Worm (Caenorhabditis elegans) whole organism, midembryonic: ENCODE results near the gene ipp-5.

Source experiments
- T22C8.4 ChIP-seq: fragments of 200-800 bp; sonication (Bioruptor generic); IDR thresholded peaks from 2 replicates; pipeline ENCODE4 v1.3.6; 2022; ENCODE audit warnings: missing genetic modification characterization, missing compliant biosample characterization
- cog-1 ChIP-seq: sonication (generic microtip); optimal IDR thresholded peaks from 2 replicates; lab custom pipeline; 2016; ENCODE audit warnings: missing genetic modification characterization, missing compliant biosample characterization
- flt-1 ChIP-seq: fragments of 200-800 bp; sonication (Bioruptor generic); IDR thresholded peaks from 2 replicates; pipeline ENCODE4 v1.3.6; 2022; ENCODE audit warnings: missing genetic modification characterization, missing compliant biosample characterization
- klf-2 ChIP-seq: fragments of 200-800 bp; sonication (Bioruptor generic); conservative IDR thresholded peaks from 2 replicates; pipeline ENCODE4 v1.3.6; 2022; ENCODE audit warnings: missing genetic modification reagents, missing genetic modification characterization, missing compliant biosample characterization
- med-1 ChIP-seq: sonication (generic microtip); optimal IDR thresholded peaks from 2 replicates; lab custom pipeline; 2017; ENCODE audit warnings: missing genetic modification characterization, mild to moderate bottlenecking, missing compliant biosample characterization, antibody characterized with exemption, missing genetic modification reagents; ENCODE audit not compliant: insufficient read depth
- ref-1 ChIP-seq: fragments of 200-800 bp; sonication (Bioruptor generic); conservative IDR thresholded peaks from 2 replicates; pipeline ENCODE4 v1.3.6; 2022; ENCODE audit warnings: missing genetic modification reagents, missing genetic modification characterization, missing compliant biosample characterization
- tab-1 ChIP-seq: fragments of 200-800 bp; sonication (Bioruptor generic); IDR thresholded peaks from 2 replicates; pipeline ENCODE4 v1.3.6; 2022; ENCODE audit warnings: missing genetic modification characterization, missing compliant biosample characterization
- ztf-23 ChIP-seq: fragments of 200-800 bp; sonication (Bioruptor generic); IDR thresholded peaks from 2 replicates; pipeline ENCODE4 v1.3.6; 2022; ENCODE audit warnings: missing genetic modification reagents, missing genetic modification characterization, missing compliant biosample characterization
- ztf-29 ChIP-seq: fragments of 200-800 bp; sonication (Bioruptor generic); IDR thresholded peaks from 2 replicates; pipeline ENCODE4 v1.3.6; 2022; ENCODE audit warnings: missing genetic modification reagents, missing genetic modification characterization, missing compliant biosample characterization

ipp-5 gene

DNA sequence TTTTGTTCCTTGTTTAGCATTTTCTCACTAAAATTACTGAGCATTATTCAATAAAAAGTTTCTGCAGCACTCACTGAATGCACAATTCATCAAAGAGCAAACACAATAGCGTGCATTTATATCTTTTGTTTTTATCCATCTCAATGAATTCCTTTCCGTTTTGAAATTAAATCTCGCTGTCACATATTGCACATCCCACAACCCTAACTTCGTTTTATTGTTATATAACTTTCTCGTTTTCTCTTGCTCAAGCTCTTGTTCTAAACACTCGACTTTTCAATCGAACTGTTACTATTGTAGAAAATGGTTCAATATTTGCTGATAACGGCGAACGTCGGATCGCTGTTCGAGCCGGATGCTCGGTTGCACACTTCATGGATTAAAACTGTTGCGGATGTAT, at the start of gene ipp-5:
TSS of gene ipp-5 (plus strand) at position 301 of the 400 bp plus-strand sequence.
- TF ChIP-seq klf-2 (GFP tag; lab: Robert Waterston, UW) (no peak), cog-1 (no peak)

DNA sequence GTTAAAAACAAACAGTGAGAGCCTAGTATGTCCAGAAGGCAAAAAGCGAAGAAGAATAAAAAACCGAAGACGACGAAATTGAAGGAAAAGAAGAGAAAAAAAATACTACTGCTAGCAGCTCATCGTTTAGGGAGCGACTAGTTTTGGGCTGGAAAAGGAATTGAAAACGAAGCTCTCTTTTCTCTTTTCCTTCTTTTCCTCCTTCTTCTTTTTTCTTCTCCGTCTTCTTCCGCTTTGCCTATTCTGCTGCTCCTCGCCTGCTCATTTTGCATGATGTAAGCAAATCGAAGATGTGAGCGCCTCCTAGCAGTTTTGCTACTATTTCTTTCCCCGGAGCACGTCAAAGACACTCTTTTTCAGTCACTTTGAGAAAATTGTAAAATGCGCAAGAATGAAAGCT, 49.6 kb upstream of the ipp-5 start:
- TF ChIP-seq ztf-23 (GFP tag; lab: Robert Waterston, UW) (no peak), ref-1 (no peak), ztf-29 (GFP tag; lab: Robert Waterston, UW) (no peak), flt-1 (GFP tag; lab: Robert Waterston, UW) (no peak), med-1 (GFP tag; lab: Kevin White, UChicago) (no peak)

DNA sequence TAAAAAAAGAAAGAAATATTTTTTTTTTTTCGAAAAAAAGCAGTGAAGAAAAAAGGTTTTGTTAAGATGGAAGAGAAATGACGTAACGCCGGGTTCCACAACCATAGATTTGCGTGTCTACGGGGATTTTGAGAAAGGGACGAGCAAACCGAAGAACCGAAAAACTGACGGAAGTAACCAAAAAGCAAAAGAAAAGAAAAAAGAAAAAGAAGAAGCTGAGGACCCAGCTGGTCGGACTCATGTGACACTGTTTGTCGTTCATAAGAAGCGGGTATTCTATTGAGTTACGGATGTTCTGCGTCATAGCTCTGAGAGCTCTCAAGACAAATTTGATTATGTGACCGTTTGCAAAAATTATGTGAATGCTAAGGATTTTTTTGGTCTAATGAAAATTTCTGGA, 48.5 kb upstream of the ipp-5 start:
- TF ChIP-seq tab-1, result no peak
- TF ChIP-seq ztf-23 (GFP tag; lab: Robert Waterston, UW), result no peak
- TF ChIP-seq flt-1 (GFP tag; lab: Robert Waterston, UW), result no peak
- TF ChIP-seq ref-1, result no peak
- TF ChIP-seq T22C8.4 (GFP tag; lab: Robert Waterston, UW), result no peak
- TF ChIP-seq klf-2 (GFP tag; lab: Robert Waterston, UW), result no peak
- no peak for TF ChIP-seq med-1 (GFP tag; lab: Kevin White, UChicago)
- no peak for TF ChIP-seq cog-1
- no peak for TF ChIP-seq ztf-29 (GFP tag; lab: Robert Waterston, UW)

DNA sequence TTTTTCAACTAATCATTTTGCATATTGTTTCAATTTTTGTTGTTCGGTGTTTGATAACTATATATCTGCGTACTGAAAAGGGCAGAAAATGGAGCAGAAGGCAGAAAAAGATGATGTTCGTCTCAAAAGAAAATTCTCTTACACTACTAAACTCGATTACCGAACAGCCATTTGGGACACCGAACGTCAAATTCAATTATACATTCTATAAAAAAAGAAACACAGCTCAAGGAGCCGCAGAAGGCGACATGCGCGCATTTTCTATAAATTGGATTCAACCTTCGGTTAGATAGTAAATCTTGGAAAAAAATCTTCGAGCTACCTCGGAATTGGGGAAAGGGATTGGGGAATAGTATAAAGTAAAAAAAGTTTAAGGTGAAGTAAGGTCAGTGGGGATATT, 48.0 kb upstream of the ipp-5 start:
- TF ChIP-seq ref-1 (no peak), T22C8.4 (GFP tag; lab: Robert Waterston, UW) (no peak), ztf-29 (GFP tag; lab: Robert Waterston, UW) (no peak), cog-1 (no peak), flt-1 (GFP tag; lab: Robert Waterston, UW) (no peak), klf-2 (GFP tag; lab: Robert Waterston, UW) (no peak), med-1 (GFP tag; lab: Kevin White, UChicago) (no peak), tab-1 (no peak), ztf-23 (GFP tag; lab: Robert Waterston, UW) (no peak)

DNA sequence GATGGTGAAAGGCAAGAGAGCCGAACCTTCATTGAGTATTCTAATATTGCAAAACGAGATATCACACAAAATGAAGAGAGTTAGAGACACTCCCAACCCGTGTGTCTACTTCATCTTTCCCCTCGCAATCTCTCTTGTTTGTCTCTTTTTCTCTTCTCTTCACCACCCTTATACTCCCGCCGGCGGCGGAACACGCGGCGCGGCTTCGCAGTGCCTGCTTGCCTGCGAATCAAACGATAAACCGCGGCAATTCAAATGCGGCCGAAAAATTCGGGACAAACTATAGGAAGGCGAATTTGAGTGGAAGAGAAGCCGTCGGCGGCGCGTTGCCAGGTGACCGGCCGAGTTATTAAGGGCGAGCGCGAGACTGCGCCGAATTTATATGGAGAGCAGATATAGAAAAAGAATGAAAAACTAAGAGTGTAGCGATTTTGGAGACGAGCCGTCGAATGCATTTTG, 46.7 kb upstream of the ipp-5 start, which contains the start of gene klp-13:
TSS of gene klp-13 (plus strand) at position 409 of the 459 bp plus-strand sequence.
- TF ChIP-seq ztf-29 (GFP tag; lab: Robert Waterston, UW) (peak; percentile 62; the same call in 1 of the 2 replicates), klf-2 (GFP tag; lab: Robert Waterston, UW) (no peak), ztf-23 (GFP tag; lab: Robert Waterston, UW) (peak; percentile 54; the same call in 1 of the 2 replicates), T22C8.4 (GFP tag; lab: Robert Waterston, UW) (no peak), flt-1 (GFP tag; lab: Robert Waterston, UW) (peak; percentile 41; the same call in 1 of the 2 replicates), ref-1 (0 out of 2 replicates have a peak, but pooled peaks have one; percentile 9), med-1 (GFP tag; lab: Kevin White, UChicago) (no peak), tab-1 (no peak), cog-1 (peak; percentile 91)

DNA sequence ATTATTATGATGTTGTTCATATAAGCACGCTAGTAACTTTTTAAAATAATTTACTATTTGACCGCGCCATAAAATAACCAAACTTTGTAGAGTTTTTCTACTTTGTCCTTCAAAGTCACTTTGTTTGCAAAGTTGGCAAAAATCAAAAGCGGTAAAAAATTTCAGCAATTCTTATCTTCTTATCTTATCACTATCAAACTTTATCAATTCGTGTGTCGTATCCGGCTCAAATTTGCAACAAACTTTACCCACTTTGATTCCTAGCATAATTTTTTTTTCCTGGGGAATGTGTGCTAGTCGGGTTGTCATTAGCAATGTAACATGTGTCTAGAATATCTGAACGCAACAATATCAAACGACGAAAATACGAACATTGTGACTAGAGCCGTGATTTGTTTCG, 45.5 kb upstream of the ipp-5 start:
- no peak for TF ChIP-seq flt-1 (GFP tag; lab: Robert Waterston, UW)
- no peak for TF ChIP-seq med-1 (GFP tag; lab: Kevin White, UChicago)
- TF ChIP-seq ztf-23 (GFP tag; lab: Robert Waterston, UW), result no peak
- TF ChIP-seq tab-1, result no peak
- no peak for TF ChIP-seq klf-2 (GFP tag; lab: Robert Waterston, UW)
- no peak for TF ChIP-seq ztf-29 (GFP tag; lab: Robert Waterston, UW)
- TF ChIP-seq T22C8.4 (GFP tag; lab: Robert Waterston, UW), result no peak
- no peak for TF ChIP-seq ref-1
- TF ChIP-seq cog-1, result no peak

DNA sequence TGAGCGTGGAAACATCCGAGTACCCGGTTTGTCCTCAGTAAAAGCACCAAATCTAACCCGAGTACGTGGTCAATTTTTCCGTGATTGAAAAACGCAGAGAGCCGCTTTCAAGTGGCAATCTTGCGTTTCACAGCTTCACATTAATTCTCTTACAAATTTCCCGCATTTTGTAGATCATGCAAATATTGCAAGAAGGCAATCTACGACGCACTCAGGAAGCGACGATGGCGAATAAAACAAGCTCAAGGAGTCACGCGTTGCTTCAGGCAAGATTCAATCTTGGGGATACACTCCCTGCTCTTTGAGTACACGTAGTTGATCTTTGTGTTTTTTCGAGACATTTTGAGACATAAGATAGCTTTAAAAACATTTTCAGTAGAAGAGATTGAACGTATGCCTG, 43.4 kb upstream of the ipp-5 start:
- TF ChIP-seq flt-1 (GFP tag; lab: Robert Waterston, UW) (no peak), ztf-23 (GFP tag; lab: Robert Waterston, UW) (no peak), klf-2 (GFP tag; lab: Robert Waterston, UW) (no peak), cog-1 (no peak), ztf-29 (GFP tag; lab: Robert Waterston, UW) (no peak), ref-1 (no peak), T22C8.4 (GFP tag; lab: Robert Waterston, UW) (no peak), med-1 (GFP tag; lab: Kevin White, UChicago) (no peak), tab-1 (no peak)

DNA sequence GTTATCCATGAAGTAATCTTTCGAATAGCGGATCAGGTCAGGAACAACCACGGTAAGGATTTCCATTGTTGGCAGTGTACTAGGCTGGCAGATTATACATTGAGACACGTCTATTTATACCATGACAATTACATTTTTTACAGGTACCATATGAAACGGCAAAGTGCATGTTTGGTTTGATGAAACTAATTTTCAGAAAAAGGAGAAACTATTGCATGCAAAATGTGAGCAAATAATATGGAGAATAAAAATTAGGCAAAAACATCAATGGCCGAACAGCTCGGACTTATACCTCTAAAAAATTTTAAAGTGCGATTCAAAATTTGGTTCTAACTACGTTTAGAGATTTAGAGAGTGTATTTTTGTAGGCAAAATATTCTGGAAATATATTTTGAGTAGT, 38.5 kb upstream of the ipp-5 start, which contains the start of gene F22F4.5:
TSS of gene F22F4.5 (minus strand) at position 101 of the 400 bp plus-strand sequence.
- TF ChIP-seq ref-1, result no peak
- TF ChIP-seq ztf-29 (GFP tag; lab: Robert Waterston, UW), result no peak
- no peak for TF ChIP-seq ztf-23 (GFP tag; lab: Robert Waterston, UW)
- TF ChIP-seq cog-1, result no peak
- TF ChIP-seq klf-2 (GFP tag; lab: Robert Waterston, UW), result no peak
- no peak for TF ChIP-seq med-1 (GFP tag; lab: Kevin White, UChicago)
- TF ChIP-seq T22C8.4 (GFP tag; lab: Robert Waterston, UW), result no peak
- no peak for TF ChIP-seq tab-1
- TF ChIP-seq flt-1 (GFP tag; lab: Robert Waterston, UW), result no peak

DNA sequence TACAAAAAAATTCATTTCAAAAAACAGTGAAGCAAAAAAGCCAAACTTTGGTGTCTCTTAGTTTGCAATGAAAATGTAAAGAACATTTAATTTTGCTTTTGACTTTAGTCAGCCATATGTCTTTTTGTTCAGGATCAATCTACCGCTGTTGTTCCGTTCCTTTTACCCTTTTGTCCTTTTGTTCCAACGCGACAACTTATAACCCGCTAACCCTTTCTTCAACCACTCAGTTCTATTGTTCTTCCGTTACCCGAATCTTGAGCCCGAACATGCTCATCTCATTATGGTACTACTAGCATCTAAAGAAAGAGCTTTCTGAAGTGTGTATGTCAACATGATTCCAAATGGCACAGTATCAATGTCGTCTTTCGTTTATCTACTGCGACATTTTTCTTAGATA, 37.3 kb upstream of the ipp-5 start:
- no peak for TF ChIP-seq tab-1
- no peak for TF ChIP-seq T22C8.4 (GFP tag; lab: Robert Waterston, UW)
- no peak for TF ChIP-seq klf-2 (GFP tag; lab: Robert Waterston, UW)
- no peak for TF ChIP-seq cog-1
- TF ChIP-seq ztf-23 (GFP tag; lab: Robert Waterston, UW), result no peak
- no peak for TF ChIP-seq ref-1
- TF ChIP-seq med-1 (GFP tag; lab: Kevin White, UChicago), result no peak
- TF ChIP-seq ztf-29 (GFP tag; lab: Robert Waterston, UW), result no peak
- TF ChIP-seq flt-1 (GFP tag; lab: Robert Waterston, UW), result no peak
